Worm (Caenorhabditis elegans) whole organism, L4/young adult: ENCODE measurements around the gene ZK1086.3.

Experiments
- W03F9.2 ChIP-seq: fragments of 150-350 bp; optimal IDR thresholded peaks from 2 replicates; lab custom pipeline; 2014; ENCODE audit warnings: missing biosample characterization, missing genetic modification characterization
- dao-5 ChIP-seq: sonication (generic microtip); optimal IDR thresholded peaks from 2 replicates; lab custom pipeline; 2016; ENCODE audit warnings: missing genotype, missing genetic modification characterization, moderate library complexity, missing compliant biosample characterization
- him-1 ChIP-seq: sonication (generic microtip); optimal IDR thresholded peaks from 2 replicates; lab custom pipeline; 2016; ENCODE audit warnings: missing genotype, missing genetic modification reagents, missing genetic modification characterization, missing compliant biosample characterization

- no peak for TF ChIP-seq him-1 (tag; lab: Kevin White, UChicago)
- no peak for TF ChIP-seq W03F9.2 (tag; lab: Kevin White, UChicago)
- TF ChIP-seq dao-5 (tag; lab: Kevin White, UChicago): no peak
Measured at ce11 chrX:13770508-13770978, 20.1 kb upstream of the ZK1086.3 start, which contains the start of gene nkb-3.
